Worm (Caenorhabditis elegans) whole organism, L4 larva: Measurements from ENCODE around the gene Y45F3A.5.

Source experiments
- F37D6.2 ChIP-seq: sonication (generic microtip); optimal IDR thresholded peaks from 2 replicates; lab custom pipeline; 2016; ENCODE audit warnings: mild to moderate bottlenecking, missing genetic modification characterization, missing compliant biosample characterization
- T20F7.1 ChIP-seq: fragments of 200-800 bp; sonication (Bioruptor generic); optimal IDR thresholded peaks from 2 replicates; lab custom pipeline; 2018; ENCODE audit warnings: mild to moderate bottlenecking, missing genetic modification characterization, missing compliant biosample characterization
- T26A8.4 ChIP-seq: fragments of 200-800 bp; sonication (Bioruptor generic); IDR thresholded peaks from 2 replicates; pipeline ENCODE4 v1.3.6; 2022; ENCODE audit warnings: missing genetic modification characterization, missing compliant biosample characterization
- Y48G9A.11 ChIP-seq: fragments of 200-800 bp; sonication (Bioruptor generic); IDR thresholded peaks from 2 replicates; pipeline ENCODE4 v1.3.6; 2022; ENCODE audit warnings: missing genetic modification reagents, missing genetic modification characterization, missing compliant biosample characterization
- Y5F2A.4 ChIP-seq: fragments of 200-800 bp; sonication (Bioruptor generic); optimal IDR thresholded peaks from 2 replicates; lab custom pipeline; 2018; ENCODE audit warnings: mild to moderate bottlenecking, missing genetic modification characterization, missing compliant biosample characterization
- Y75B8A.6 ChIP-seq: fragments of 200-800 bp; sonication (Bioruptor generic); IDR thresholded peaks from 2 replicates; pipeline ENCODE4 v1.3.6; 2022; ENCODE audit warnings: missing genetic modification reagents, missing genetic modification characterization, missing compliant biosample characterization
- aha-1 ChIP-seq: fragments of 150-350 bp; peaks from one replicate; lab custom pipeline; 2014; ENCODE audit warnings: missing biosample characterization, missing genetic modification characterization
- aly-2 ChIP-seq: sonication (generic microtip); optimal IDR thresholded peaks from 2 replicates; lab custom pipeline; 2018; ENCODE audit warnings: missing biosample characterization, missing genetic modification characterization
- arid-1 ChIP-seq: fragments of 200-800 bp; sonication (Bioruptor generic); conservative IDR thresholded peaks from 2 replicates; pipeline ENCODE4 v1.3.6; 2022; ENCODE audit warnings: missing genetic modification reagents, missing genetic modification characterization, missing compliant biosample characterization
- ceh-28 ChIP-seq: fragments of 150-350 bp; optimal IDR thresholded peaks from 2 replicates; lab custom pipeline; 2014; ENCODE audit warnings: missing biosample characterization, missing genetic modification reagents, missing genetic modification characterization
- ceh-32 ChIP-seq: sonication (generic microtip); optimal IDR thresholded peaks from 2 replicates; lab custom pipeline; 2016; ENCODE audit warnings: mild to moderate bottlenecking, missing genetic modification characterization, missing compliant biosample characterization; ENCODE audit not compliant: poor library complexity
- daf-12 ChIP-seq: fragments of 150-350 bp; optimal IDR thresholded peaks from 2 replicates; lab custom pipeline; 2014; ENCODE audit warnings: missing biosample characterization, missing genetic modification reagents, missing genetic modification characterization
- daf-16 ChIP-seq, 3 experiments: sonication (generic microtip); optimal IDR thresholded peaks; 2 replicates each; lab custom pipeline; 2016 to 2017; ENCODE audit warnings: missing genetic modification characterization in 3 of 3, missing genetic modification reagents in 3 of 3, mild to moderate bottlenecking in 2 of 3, missing compliant biosample characterization in 2 of 3, missing biosample characterization in 1 of 3, moderate library complexity in 1 of 3
- daf-19 ChIP-seq: fragments of 200-800 bp; sonication (Bioruptor generic); conservative IDR thresholded peaks from 2 replicates; pipeline ENCODE4 v1.3.6; 2022; ENCODE audit warnings: missing genetic modification characterization, missing compliant biosample characterization
- dve-1 ChIP-seq: sonication (generic microtip); optimal IDR thresholded peaks from 2 replicates; lab custom pipeline; 2017; ENCODE audit warnings: antibody characterized with exemption, mild to moderate bottlenecking, missing genetic modification characterization, missing compliant biosample characterization; ENCODE audit not compliant: insufficient read depth
- egl-43 ChIP-seq: fragments of 200-800 bp; sonication (Bioruptor generic); IDR thresholded peaks from 2 replicates; pipeline ENCODE4 v1.3.6; 2022; ENCODE audit warnings: missing genetic modification reagents, missing genetic modification characterization, missing compliant biosample characterization
- fkh-10 ChIP-seq: fragments of 150-350 bp; optimal IDR thresholded peaks from 2 replicates; lab custom pipeline; 2014; ENCODE audit warnings: missing biosample characterization, missing genetic modification reagents, missing genetic modification characterization
- gei-8 ChIP-seq: fragments of 200-800 bp; sonication (Bioruptor generic); optimal IDR thresholded peaks from 2 replicates; lab custom pipeline; 2018; ENCODE audit warnings: mild to moderate bottlenecking, missing genetic modification characterization, missing compliant biosample characterization
- hif-1 ChIP-seq, 2 experiments: sonication (generic microtip); optimal IDR thresholded peaks; 2 replicates each; lab custom pipeline; 2016 to 2017; ENCODE audit warnings: missing compliant biosample characterization in 2 of 2, missing genetic modification characterization in 2 of 2, missing genetic modification reagents in 2 of 2, missing genotype in 2 of 2, mild to moderate bottlenecking in 1 of 2
- hlh-11 ChIP-seq: fragments of 200-800 bp; sonication (Bioruptor generic); optimal IDR thresholded peaks from 2 replicates; lab custom pipeline; 2018; ENCODE audit warnings: mild to moderate bottlenecking, missing genetic modification characterization, missing compliant biosample characterization
- hlh-30 ChIP-seq: sonication (generic microtip); optimal IDR thresholded peaks from 2 replicates; lab custom pipeline; 2017; ENCODE audit warnings: antibody characterized with exemption, mild to moderate bottlenecking, missing genetic modification characterization, missing compliant biosample characterization; ENCODE audit not compliant: insufficient read depth
- hmg-1.1 ChIP-seq: fragments of 200-800 bp; sonication (Bioruptor generic); IDR thresholded peaks from 2 replicates; pipeline ENCODE4 v1.3.6; 2022; ENCODE audit warnings: missing genetic modification reagents, missing genetic modification characterization, missing compliant biosample characterization
- lin-13 ChIP-seq: fragments of 150-350 bp; optimal IDR thresholded peaks from 2 replicates; lab custom pipeline; 2014; ENCODE audit warnings: missing biosample characterization, missing genetic modification reagents, missing genetic modification characterization
- lsy-2 ChIP-seq, 2 experiments: fragments of 150-350 bp in 1 of 2; sonication (generic microtip) in 1 of 2; optimal IDR thresholded peaks; 2 replicates each; lab custom pipeline; 2014 to 2017; ENCODE audit warnings: missing biosample characterization in 2 of 2, missing genetic modification characterization in 2 of 2
- mdl-1 ChIP-seq, 2 experiments: fragments of 150-350 bp in 1 of 2; sonication (generic microtip) in 1 of 2; optimal IDR thresholded peaks; 2 replicates each; lab custom pipeline; 2014 to 2017; ENCODE audit warnings: missing biosample characterization in 2 of 2, missing genetic modification characterization in 2 of 2
- mdt-29 ChIP-seq: fragments of 200-800 bp; sonication (Bioruptor generic); IDR thresholded peaks from 2 replicates; pipeline ENCODE4 v1.3.6; 2022; ENCODE audit warnings: missing genetic modification reagents, missing genetic modification characterization, missing compliant biosample characterization
- mep-1 ChIP-seq: fragments of 150-350 bp; sonication (generic microtip); optimal IDR thresholded peaks from 3 replicates; lab custom pipeline; 2014; ENCODE audit warnings: missing biosample characterization, missing genetic modification characterization
- mes-2 ChIP-seq: sonication (generic microtip); optimal IDR thresholded peaks from 2 replicates; lab custom pipeline; 2016; ENCODE audit warnings: missing genotype, mild to moderate bottlenecking, missing genetic modification characterization, missing compliant biosample characterization; ENCODE audit not compliant: poor library complexity, severe bottlenecking
- nhr-102 ChIP-seq: sonication (generic microtip); optimal IDR thresholded peaks from 2 replicates; lab custom pipeline; 2016; ENCODE audit warnings: mild to moderate bottlenecking, missing genetic modification characterization, moderate library complexity, missing compliant biosample characterization
- nhr-237 ChIP-seq: sonication (generic microtip); optimal IDR thresholded peaks from 2 replicates; lab custom pipeline; 2017; ENCODE audit warnings: missing biosample characterization, missing genetic modification characterization
- nhr-25 ChIP-seq: sonication (generic microtip); optimal IDR thresholded peaks from 2 replicates; lab custom pipeline; 2017; ENCODE audit warnings: missing genetic modification characterization, mild to moderate bottlenecking, missing compliant biosample characterization, antibody characterized with exemption, moderate library complexity, borderline replicate concordance; ENCODE audit not compliant: insufficient read depth
- nhr-28 ChIP-seq: fragments of 150-350 bp; optimal IDR thresholded peaks from 2 replicates; lab custom pipeline; 2014; ENCODE audit warnings: missing biosample characterization, missing genetic modification characterization
- nhr-48 ChIP-seq: sonication (generic microtip); optimal IDR thresholded peaks from 2 replicates; lab custom pipeline; 2016; ENCODE audit warnings: mild to moderate bottlenecking, missing genetic modification characterization, missing compliant biosample characterization
- nhr-6 ChIP-seq: fragments of 150-350 bp; optimal IDR thresholded peaks from 2 replicates; lab custom pipeline; 2014; ENCODE audit warnings: missing biosample characterization, missing genetic modification characterization
- pha-4 ChIP-seq, 2 experiments: fragments of 150-350 bp in 1 of 2; fragments of 200-800 bp in 1 of 2; sonication (Bioruptor generic) in 1 of 2; IDR thresholded peaks in 1 of 2; optimal IDR thresholded peaks in 1 of 2; 2 replicates each; pipeline versions ENCODE4 v1.3.6 to Lab custom; 2014 to 2022; ENCODE audit warnings: missing genetic modification characterization in 2 of 2, missing genetic modification reagents in 2 of 2, missing biosample characterization in 1 of 2, missing compliant biosample characterization in 1 of 2
- php-3 ChIP-seq: fragments of 200-800 bp; sonication (Bioruptor generic); IDR thresholded peaks from 2 replicates; pipeline ENCODE4 v1.3.6; 2022; ENCODE audit warnings: missing genetic modification reagents, missing genetic modification characterization, missing compliant biosample characterization
- rbr-2 ChIP-seq: sonication (generic microtip); optimal IDR thresholded peaks from 2 replicates; lab custom pipeline; 2016; ENCODE audit warnings: missing genotype, missing genetic modification characterization, missing compliant biosample characterization
- saeg-2 ChIP-seq: fragments of 200-800 bp; sonication (Bioruptor generic); IDR thresholded peaks from 2 replicates; pipeline ENCODE4 v1.3.6; 2022; ENCODE audit warnings: missing genetic modification reagents, missing genetic modification characterization, missing compliant biosample characterization
- set-16 ChIP-seq: fragments of 200-800 bp; sonication (Bioruptor generic); IDR thresholded peaks from 2 replicates; pipeline ENCODE4 v1.3.6; 2022; ENCODE audit warnings: missing genetic modification reagents, missing genetic modification characterization, missing compliant biosample characterization
- tag-97 ChIP-seq: fragments of 200-800 bp; sonication (Bioruptor generic); IDR thresholded peaks from 2 replicates; pipeline ENCODE4 v1.3.6; 2022; ENCODE audit warnings: missing genetic modification characterization, missing compliant biosample characterization
- unc-39 ChIP-seq: sonication (generic microtip); optimal IDR thresholded peaks from 2 replicates; lab custom pipeline; 2017; ENCODE audit warnings: missing biosample characterization, missing genetic modification characterization
- unc-62 ChIP-seq, 3 experiments: fragments of 150-350 bp in 1 of 3; sonication (generic microtip); optimal IDR thresholded peaks in 2 of 3; peaks in 1 of 3; 1 replicate in 1 of 3; 2 replicates in 2 of 3; lab custom pipeline; 2014 to 2017; ENCODE audit warnings: missing biosample characterization in 3 of 3, missing genetic modification characterization in 3 of 3, missing genetic modification reagents in 3 of 3, missing genotype in 1 of 3
- zip-11 ChIP-seq: fragments of 200-800 bp; sonication (Bioruptor generic); IDR thresholded peaks from 2 replicates; pipeline ENCODE4 v1.3.6; 2022; ENCODE audit warnings: missing genetic modification characterization, missing compliant biosample characterization

The Y45F3A.5 gene

ce11 chrIII:10634034-10634433, 47.9 kb upstream of the Y45F3A.5 start (continued):
- TF ChIP-seq gei-8 (GFP tag; lab: Kevin White, UChicago) (no peak), ceh-32 (tag; lab: Kevin White, UChicago) (no peak), zip-11 (GFP tag; lab: Robert Waterston, UW) (0 out of 2 replicates have a peak, but pooled peaks have one; percentile 51)

ce11 chrIII:10633403-10633674, 47.2 kb upstream of the Y45F3A.5 start, which contains the start of gene Y39A1A.9:
Gene Y39A1A.9 (minus strand): TSS chrIII:10633501.
- TF ChIP-seq aha-1 (tag; lab: Kevin White, UChicago) (peak; percentile 91), daf-19 (no peak), saeg-2 (GFP tag; lab: Robert Waterston, UW) (no peak), Y75B8A.6 (GFP tag; lab: Robert Waterston, UW) (no peak), unc-39 (no peak), lin-13 (GFP tag; lab: Kevin White, UChicago) (no peak), tag-97 (no peak), unc-62 (GFP tag; optimal IDR thresholded peaks at IDR 0.05 in 1 of 2; lab: Kevin White, UChicago) (peak in 1 of 2 experiments; percentile 46), unc-62 (tag; optimal IDR thresholded peaks at IDR 0.05; lab: Kevin White, UChicago) (no peak), egl-43 (no peak), aly-2 (tag; lab: Kevin White, UChicago) (no peak), hif-1 (tag; optimal IDR thresholded peaks at IDR 0.05; lab: Kevin White, UChicago) (no peak)

- TF ChIP-seq aha-1 (tag; lab: Kevin White, UChicago) = peak; percentile 96
- peak; percentile 15 for TF ChIP-seq rbr-2 (tag; lab: Kevin White, UChicago)
- TF ChIP-seq daf-16 (GFP tag; optimal IDR thresholded peaks at IDR 0.05; lab: Kevin White, UChicago) = peak in 1 of 2 experiments; percentile 58
- TF ChIP-seq daf-16 (tag; optimal IDR thresholded peaks at IDR 0.05; lab: Kevin White, UChicago) = peak; percentile 51
- no peak; the same call in 1 of the 2 replicates for TF ChIP-seq pha-4 (GFP tag; IDR thresholded peaks at IDR 0.05; lab: Robert Waterston, UW)
- TF ChIP-seq pha-4 (tag; optimal IDR thresholded peaks at IDR 0.05; lab: Kevin White, UChicago) = peak; percentile 52
- peak; percentile 24 for TF ChIP-seq dve-1 (tag; lab: Kevin White, UChicago)
- TF ChIP-seq nhr-28 = peak; percentile 79
- peak; percentile 3 for TF ChIP-seq hlh-30
- TF ChIP-seq fkh-10 (GFP tag; lab: Kevin White, UChicago) = peak; percentile 67
- peak; percentile 1 for TF ChIP-seq nhr-6 (tag; lab: Kevin White, UChicago)
- no peak for TF ChIP-seq mdt-29 (GFP tag; lab: Robert Waterston, UW)
- peak; percentile 98 for TF ChIP-seq set-16 (GFP tag; lab: Robert Waterston, UW)
- TF ChIP-seq mep-1 (tag; lab: Kevin White, UChicago) = peak; percentile 57
- TF ChIP-seq php-3 (GFP tag; lab: Robert Waterston, UW) = 0 out of 2 replicates have a peak, but pooled peaks have one; percentile 11
- TF ChIP-seq lsy-2 (tag; optimal IDR thresholded peaks at IDR 0.05; lab: Kevin White, UChicago) = peak in 1 of 2 experiments; percentile 31
- no peak for TF ChIP-seq Y48G9A.11 (GFP tag; lab: Robert Waterston, UW)
- TF ChIP-seq hmg-1.1 = peak; percentile 19; the same call in 1 of the 2 replicates
- TF ChIP-seq ceh-28 (tag; lab: Kevin White, UChicago) = peak; percentile 28
- TF ChIP-seq T26A8.4 (GFP tag; lab: Robert Waterston, UW) = no peak
- no peak for TF ChIP-seq unc-62 (GFP tag; optimal IDR thresholded peaks at IDR 0.05 in 1 of 2; lab: Kevin White, UChicago)
- TF ChIP-seq unc-62 (tag; optimal IDR thresholded peaks at IDR 0.05; lab: Kevin White, UChicago) = no peak
- peak; percentile 3 for TF ChIP-seq nhr-48 (tag; lab: Kevin White, UChicago)
- no peak for TF ChIP-seq nhr-237 (tag; lab: Kevin White, UChicago)
- peak; percentile 73 to 85 for TF ChIP-seq mdl-1 (tag; optimal IDR thresholded peaks at IDR 0.05; lab: Kevin White, UChicago)
- no peak for TF ChIP-seq Y5F2A.4
- no peak for TF ChIP-seq nhr-102 (tag; lab: Kevin White, UChicago)
- no peak for TF ChIP-seq daf-12 (tag; lab: Kevin White, UChicago)
- peak; percentile 51 for TF ChIP-seq mes-2 (tag; lab: Kevin White, UChicago)
- 0 out of 2 replicates have a peak, but pooled peaks have one; percentile 9 for TF ChIP-seq arid-1 (GFP tag; lab: Robert Waterston, UW)
- peak; percentile 80 for TF ChIP-seq nhr-25 (tag; lab: Kevin White, UChicago)
- no peak for TF ChIP-seq T20F7.1 (GFP tag; lab: Kevin White, UChicago)
- no peak for TF ChIP-seq egl-43
- TF ChIP-seq F37D6.2 (tag; lab: Kevin White, UChicago) = no peak
- TF ChIP-seq hlh-11 = peak; percentile 70
These were observed 46.7 kb upstream of the Y45F3A.5 start, which contains the start of gene Y39A1A.10 for ce11 chrIII:10632590-10633402. Gene Y39A1A.10 (plus strand): TSS chrIII:10632728.
